Fruit fly (Drosophila melanogaster) whole organism, wandering third instar larva: ENCODE results near the gene bun.

Source experiments
- HLH106 ChIP-seq: fragments of 200-800 bp; optimal IDR thresholded peaks from 3 replicates; lab custom pipeline; 2019; ENCODE audit warnings: missing biosample characterization, mild to moderate bottlenecking, missing genetic modification characterization, moderate library complexity
- pan ChIP-seq: fragments of >200 bp; optimal IDR thresholded peaks from 2 replicates; lab custom pipeline; 2017
- usp ChIP-seq: fragments of >200 bp; optimal IDR thresholded peaks from 2 replicates; lab custom pipeline; 2017; ENCODE audit warnings: missing biosample characterization, missing genetic modification characterization

- no peak for TF ChIP-seq usp
- no peak for TF ChIP-seq pan (lab: Kevin White, UChicago)
- TF ChIP-seq HLH106 = no peak
Observed at dm6 chr2L:12520780-12521526, 25.5 kb downstream of the bun start.
